Fruit fly (Drosophila melanogaster) whole organism, larva: ENCODE data around the gene CG14036.
A peak's percentile ranks its signal among the peaks of the same experiment; 100 is the strongest.

Experiments
- noc ChIP-seq: fragments of 200-800 bp; sonication (Bioruptor generic); optimal IDR thresholded peaks from 3 replicates; lab custom pipeline; 2019; ENCODE audit warnings: missing biosample characterization, mild to moderate bottlenecking, missing genetic modification characterization, moderate library complexity

The CG14036 gene

DNA sequence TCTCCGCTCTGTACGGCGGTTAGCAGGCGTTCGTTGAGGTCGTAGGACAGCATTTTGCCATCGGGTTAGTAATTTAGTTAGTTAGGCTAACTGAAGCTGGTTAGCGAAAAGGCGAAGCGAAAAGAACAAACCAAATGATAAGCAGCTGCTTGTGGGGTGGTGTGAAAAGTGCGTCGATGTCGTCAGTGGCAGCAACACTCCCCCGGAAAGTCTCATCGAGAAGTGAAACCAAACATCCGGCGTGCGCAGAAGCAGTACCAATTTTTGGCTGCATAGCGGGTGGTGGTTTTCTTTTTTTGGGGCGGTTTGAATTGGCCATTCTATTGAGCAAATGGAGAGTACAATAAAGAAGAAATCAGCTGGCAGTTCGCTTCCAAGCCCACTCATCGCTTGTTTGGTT, 4.0 kb downstream of the CG14036 start, which contains the start of gene CG9121:
Gene CG9121, minus strand, starts transcription at position 238 of the 400 bp plus-strand sequence.
- TF ChIP-seq noc (tag; lab: Kevin White, UChicago): no peak

DNA sequence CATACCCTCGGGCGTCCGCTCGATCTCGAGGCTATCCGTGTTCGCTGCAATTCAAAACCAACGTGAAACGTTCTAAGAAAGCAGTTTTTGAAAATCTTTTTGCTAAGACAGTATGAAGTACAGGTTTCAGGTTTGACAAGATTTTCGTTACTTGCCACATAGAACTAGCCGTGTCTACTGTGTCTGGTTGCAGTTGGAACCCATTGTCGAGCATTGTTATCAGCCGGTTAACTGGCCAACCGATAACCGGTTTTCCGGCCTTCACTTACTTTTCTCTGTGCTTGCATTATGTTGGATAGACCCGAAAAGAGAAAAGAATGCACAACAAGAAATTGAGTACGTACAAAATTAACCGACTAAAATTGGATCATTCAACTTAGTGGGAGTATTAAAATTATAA, 4.8 kb downstream of the CG14036 start:
- TF ChIP-seq noc (tag; lab: Kevin White, UChicago): no peak

DNA sequence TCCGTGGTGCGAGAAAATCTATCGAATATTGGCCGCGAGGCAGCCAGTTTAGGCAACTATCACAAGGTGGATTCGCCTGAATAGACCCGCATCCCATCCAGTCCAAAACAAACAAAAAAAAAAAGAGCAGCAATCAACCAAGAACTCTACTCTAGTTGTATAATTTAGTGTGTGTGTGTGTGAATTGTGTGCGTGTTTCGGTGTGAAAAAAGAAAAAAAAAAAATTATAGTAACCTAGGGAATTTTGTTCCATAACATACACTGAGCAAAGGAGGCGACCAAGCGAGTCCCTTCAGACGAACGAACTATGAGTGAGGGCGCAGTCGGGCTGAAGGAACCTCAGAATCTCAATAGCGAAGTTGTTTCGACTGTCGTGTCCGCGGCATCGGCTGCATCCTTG, 8.6 kb downstream of the CG14036 start:
- no peak for TF ChIP-seq noc (tag; lab: Kevin White, UChicago)

DNA sequence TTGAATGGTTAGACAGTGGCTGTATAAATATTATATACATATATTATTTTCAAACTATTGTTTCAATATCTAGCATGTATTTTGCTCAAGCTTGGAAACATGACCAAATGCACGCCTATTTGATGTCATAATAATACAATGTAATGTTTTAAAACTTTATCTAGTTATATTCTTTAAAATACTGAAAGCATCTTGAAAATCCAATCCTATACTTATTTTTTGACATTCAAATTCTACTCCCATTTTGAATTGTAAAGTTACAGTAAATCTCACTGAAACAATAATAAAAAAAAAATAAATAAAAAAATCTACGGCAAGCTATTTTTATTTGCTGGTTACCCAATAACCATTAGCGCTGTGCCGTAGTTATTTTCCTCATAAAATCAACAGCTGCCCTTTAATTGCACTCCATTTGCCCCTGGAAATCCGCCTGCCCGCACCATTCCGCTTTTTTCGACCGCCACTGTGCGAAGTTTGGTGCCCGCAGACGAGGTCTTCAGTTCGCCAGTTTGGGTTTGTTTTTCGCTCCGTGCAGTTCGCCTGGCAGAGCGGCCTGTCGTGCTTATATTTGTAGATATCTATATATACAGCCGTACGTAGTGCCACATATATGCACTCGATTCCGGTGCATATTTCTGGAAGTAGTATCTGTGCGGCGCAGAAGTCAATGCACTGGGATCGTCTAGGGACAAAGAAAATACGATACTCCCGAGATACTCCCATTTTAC, 9.8 kb downstream of the CG14036 start:
- TF ChIP-seq noc (tag; lab: Kevin White, UChicago): no peak

DNA sequence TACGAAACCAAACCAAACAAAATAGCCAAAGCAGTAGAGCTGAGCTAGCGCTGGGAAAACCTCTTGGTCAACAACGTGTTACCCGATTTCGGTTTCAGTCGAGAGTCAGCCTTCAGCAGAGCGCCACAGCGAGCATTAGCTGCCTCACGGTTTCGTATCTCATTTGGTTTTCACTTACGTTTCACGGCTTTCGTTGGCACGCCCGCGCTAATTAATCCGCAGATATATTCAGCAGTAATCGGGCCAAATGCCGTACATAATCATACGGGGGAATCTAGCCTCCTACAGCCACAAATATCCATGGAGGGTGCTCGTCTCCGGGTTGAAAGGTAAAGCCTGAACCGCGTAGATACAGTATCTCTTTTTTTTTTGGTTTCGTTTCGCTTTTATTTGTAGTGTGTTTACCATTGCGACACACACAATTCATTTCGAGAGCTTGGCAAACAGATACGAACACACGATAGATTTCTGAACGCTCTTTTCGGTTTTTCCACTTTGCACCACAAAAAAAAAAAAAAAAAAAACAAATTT, 10.4 kb downstream of the CG14036 start, which contains the start of gene CG31650:
Gene CG31650, minus strand, starts transcription at position 352 of the 531 bp plus-strand sequence.
- TF ChIP-seq noc (tag; lab: Kevin White, UChicago): peak; percentile 8

DNA sequence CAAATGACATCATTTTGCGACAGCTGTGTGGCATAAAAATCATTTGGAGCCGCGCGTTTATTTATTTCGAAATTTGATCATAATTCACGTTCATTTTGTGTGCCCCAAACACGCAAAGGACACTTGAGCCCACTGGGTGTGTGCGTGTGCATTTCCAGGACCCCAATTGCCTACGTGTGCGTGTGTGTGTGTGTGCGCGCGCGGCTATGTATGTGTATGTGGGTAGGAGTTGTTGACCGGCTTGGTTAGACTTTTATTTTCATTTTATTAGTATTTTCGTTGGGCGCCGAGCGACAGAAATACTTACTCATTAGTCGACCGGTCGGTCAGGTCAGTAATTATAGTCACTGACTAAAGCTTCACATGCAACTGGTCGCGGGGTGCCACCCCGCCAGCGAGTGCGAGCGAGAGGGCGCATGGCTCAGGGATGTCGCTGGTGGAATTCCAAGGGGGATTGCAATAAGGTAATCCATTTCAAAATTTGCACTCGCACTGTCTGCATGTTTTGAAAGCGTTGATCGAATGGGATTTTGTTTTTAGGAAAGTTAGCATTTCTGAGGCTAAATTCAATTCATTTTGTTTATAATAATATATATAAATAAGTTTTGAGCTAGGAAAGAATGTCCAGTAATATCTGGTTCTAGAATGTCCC, 11.2 kb downstream of the CG14036 start:
- peak; percentile 37 for TF ChIP-seq noc (tag; lab: Kevin White, UChicago)

DNA sequence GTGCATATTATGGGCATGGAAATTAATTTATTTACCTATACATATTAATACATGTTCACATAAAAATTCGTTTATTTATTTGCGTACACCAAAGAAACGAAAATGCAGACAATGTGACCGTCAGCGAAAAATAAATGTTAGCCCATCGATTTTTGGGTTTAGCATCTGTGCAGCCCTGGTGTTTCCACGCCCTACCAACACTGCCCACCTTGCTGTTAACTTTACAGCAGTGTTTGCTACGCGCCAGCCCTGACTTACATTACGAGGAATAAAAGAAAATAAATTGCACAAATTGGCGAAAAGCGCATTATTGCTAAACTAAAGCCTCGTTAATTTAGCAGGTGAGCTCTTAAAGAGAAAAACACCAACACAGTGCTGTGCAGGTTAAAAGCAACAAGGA, 11.8 kb downstream of the CG14036 start, which contains the start of the genes CG33995, CG44000 and CG44001:
Gene CG33995, plus strand, starts transcription at position 228 of the 400 bp plus-strand sequence.
Gene CG44000, plus strand, starts transcription at position 228 of the 400 bp plus-strand sequence.
Gene CG44001, plus strand, starts transcription at position 228 of the 400 bp plus-strand sequence.
- peak; percentile 12 for TF ChIP-seq noc (tag; lab: Kevin White, UChicago)

DNA sequence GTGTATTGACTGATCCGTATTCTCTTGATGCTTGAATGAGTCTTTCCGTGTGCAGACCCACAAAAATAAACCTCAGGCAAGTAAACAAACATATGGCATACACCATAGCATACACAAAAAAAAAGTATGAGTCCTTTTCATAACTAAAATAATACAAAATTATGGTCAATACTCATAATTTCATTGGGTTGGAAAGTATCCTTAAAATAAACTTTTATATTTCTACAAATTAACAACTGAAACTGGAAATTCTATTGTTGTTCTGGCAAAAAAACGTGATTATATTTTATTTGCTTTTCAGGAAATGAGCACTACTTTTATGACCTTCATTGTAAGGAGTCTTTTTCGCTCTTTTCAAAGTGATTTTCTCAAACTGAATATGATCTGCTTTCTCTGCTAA, 12.7 kb downstream of the CG14036 start:
- peak; percentile 61 for TF ChIP-seq noc (tag; lab: Kevin White, UChicago)

DNA sequence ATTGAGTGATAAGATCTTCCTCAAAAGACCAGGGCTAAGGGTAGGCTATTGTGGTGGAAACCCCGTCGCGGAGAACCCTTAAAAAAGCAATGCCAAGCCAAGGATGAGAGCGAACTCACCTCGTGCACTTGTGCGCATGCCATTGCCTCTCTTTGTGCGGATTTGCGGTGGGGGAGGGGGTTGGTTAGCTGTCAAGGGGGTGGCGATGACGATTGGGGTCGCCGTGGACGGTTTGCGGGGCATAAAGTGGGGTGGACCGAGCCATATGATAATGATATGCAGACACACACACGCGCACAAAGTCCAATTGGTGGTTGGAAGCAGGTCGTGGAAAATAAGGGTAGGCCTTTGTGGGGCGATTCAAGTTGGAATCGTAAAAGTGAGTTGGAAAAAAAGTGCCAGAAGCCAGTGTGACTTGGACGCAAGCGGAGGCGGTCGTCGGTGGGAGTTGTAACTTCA, 17.4 kb downstream of the CG14036 start, which contains the start of the genes CG14042 and SP555:
Gene CG14042, plus strand, starts transcription at position 308 of the 459 bp plus-strand sequence.
Gene SP555, plus strand, starts transcription at position 308 of the 459 bp plus-strand sequence.
- no peak for TF ChIP-seq noc (tag; lab: Kevin White, UChicago)

DNA sequence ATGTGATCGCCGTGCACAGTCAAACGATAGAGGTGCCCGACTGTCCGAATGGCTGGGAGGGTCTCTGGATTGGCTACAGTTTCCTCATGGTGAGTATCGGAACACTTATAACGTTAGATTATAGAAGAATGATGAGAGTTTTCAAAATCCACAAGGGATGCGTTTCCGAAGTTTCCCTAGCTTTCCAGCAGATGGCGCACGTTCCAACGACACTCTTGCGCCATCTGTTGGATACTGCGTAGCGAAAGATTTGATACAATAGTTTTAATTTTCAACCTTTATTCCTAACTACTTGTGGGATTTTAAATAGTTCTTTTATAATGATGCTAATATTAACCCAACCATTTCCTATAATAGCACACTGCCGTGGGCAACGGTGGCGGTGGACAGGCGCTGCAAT, 18.7 kb downstream of the CG14036 start:
- no peak for TF ChIP-seq noc (tag; lab: Kevin White, UChicago)

DNA sequence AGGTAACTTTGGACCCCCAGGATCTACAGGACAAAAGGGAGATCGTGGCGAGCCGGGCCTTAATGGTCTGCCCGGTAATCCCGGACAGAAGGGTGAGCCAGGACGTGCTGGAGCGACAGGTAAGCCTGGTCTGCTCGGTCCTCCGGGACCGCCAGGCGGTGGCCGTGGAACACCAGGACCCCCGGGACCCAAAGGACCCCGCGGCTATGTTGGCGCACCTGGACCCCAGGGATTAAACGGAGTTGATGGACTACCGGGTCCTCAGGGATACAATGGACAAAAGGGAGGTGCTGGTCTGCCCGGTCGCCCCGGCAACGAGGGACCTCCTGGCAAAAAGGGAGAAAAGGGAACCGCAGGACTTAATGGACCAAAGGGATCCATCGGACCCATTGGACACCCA, 22.9 kb downstream of the CG14036 start:
- TF ChIP-seq noc (tag; lab: Kevin White, UChicago): no peak

DNA sequence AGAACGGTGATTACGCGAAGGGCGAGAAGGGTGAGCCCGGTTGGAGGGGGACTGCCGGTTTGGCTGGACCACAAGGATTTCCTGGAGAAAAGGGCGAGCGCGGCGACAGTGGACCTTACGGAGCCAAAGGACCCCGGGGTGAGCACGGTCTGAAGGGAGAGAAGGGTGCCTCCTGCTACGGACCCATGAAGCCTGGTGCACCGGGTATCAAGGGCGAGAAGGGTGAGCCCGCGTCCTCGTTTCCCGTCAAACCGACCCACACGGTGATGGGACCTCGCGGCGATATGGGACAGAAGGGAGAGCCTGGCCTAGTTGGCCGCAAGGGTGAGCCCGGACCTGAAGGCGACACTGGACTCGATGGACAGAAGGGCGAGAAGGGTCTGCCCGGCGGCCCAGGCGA, 23.4 kb downstream of the CG14036 start:
- TF ChIP-seq noc (tag; lab: Kevin White, UChicago): no peak

DNA sequence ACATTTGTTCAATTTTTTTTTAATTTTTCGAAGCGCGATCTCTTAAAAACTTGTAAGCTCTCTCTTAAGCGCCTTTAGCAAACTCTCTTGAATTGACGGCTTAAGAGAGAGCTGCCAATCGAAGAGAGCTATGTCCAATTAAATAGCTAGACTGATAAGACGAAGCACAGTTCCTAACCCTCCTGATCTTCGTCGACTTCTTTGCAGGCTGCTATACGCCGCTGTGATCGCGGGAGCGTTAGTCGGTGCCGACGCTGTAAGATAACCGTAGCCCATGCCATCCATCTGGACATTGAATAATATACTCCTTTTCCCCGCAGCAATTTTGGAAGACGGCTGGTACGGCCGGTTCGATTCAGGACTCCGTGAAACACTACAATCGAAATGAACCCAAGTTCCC, 24.3 kb downstream of the CG14036 start:
- no peak for TF ChIP-seq noc (tag; lab: Kevin White, UChicago)

DNA sequence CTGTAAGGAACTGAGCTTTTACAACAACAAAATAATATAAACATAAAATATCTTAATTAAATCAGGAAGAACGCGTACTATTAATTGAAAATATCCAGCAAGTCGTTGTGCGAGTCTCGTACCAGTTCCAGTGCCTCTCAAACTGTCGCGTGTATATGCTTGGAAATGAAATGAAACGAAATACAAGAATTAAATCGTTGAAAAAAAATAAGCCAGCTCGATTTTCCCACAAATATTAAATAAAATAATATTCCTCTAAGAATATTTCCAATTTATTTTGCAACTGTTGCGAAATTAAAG, 25.1 kb downstream of the CG14036 start:
- TF ChIP-seq noc (tag; lab: Kevin White, UChicago): no peak

DNA sequence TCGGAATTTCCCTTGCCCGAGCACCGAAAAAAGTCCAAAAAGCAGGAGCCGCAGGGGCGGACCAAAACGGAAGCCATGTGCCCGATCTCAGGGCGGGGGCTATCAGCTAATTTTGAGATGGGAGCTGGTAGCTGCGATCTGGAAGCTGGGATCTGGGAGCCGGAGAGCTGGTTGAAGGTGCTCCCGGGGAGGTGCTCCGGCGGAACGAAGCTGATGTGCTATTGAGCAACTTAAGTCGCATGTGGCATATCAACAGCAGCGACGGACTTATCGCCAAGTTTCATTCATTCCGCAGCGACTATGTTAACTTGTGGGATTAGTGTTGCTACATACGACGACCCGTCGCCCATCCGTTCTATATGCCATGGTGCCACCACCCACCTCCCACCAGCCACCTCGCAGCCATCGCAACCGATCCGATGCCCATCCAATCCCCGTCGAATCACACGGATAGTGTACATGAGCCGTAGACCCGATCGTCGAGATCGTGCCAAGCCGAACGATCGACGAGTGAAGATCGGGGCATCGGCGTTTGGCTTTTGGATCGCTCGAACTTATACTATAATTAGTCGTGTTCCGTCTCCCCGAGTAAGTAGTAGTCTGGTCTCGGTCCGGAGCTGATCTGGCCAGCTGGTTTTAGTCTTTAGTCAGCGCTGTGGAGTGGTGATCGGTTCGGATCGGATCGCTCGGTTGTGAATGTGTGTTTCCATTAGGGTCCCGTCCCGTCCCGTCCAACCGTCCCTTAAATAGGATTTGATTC, 25.6 kb downstream of the CG14036 start, which contains the start of gene Col4a1:
Gene Col4a1, plus strand, starts transcription at position 561 of the 760 bp plus-strand sequence.
- TF ChIP-seq noc (tag; lab: Kevin White, UChicago): no peak
